Worm (Caenorhabditis elegans) whole organism, L2 larva: ENCODE data around the gene dnj-7.

Experiments
- lin-39 ChIP-seq: fragments of 150-350 bp; optimal IDR thresholded peaks from 2 replicates; lab custom pipeline; 2014; ENCODE audit warnings: missing biosample characterization, missing genetic modification reagents, missing genetic modification characterization
- unc-39 ChIP-seq: fragments of 150-350 bp; optimal IDR thresholded peaks from 2 replicates; lab custom pipeline; 2014; ENCODE audit warnings: missing biosample characterization, missing genetic modification characterization
- unc-62 ChIP-seq: fragments of 150-350 bp; optimal IDR thresholded peaks from 2 replicates; lab custom pipeline; 2014; ENCODE audit warnings: missing biosample characterization, missing genetic modification reagents, missing genetic modification characterization

DNA sequence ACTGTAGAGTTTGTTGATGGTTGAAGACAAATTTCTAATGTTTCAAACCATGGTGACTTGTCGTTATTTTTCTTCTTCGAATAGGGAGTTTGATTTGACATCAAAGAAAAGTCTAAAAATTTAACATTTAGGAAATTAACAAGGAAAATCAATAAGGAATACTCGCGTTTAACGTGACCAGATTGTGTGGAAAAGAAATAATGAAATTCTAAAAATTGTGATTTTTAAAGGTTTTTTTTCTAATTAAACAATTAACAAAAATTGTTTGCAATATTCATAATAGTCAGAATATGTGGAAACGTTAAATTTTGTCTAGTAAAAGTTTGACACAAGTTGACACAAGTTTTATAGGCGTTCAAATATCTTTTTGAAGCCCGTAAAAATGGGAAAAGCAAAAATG, 6.8 kb upstream of the dnj-7 start, which contains the start of gene C55B6.4:
- TF ChIP-seq unc-62 (GFP tag; lab: Kevin White, UChicago), result no peak
- no peak for TF ChIP-seq lin-39 (tag; lab: Kevin White, UChicago)
- TF ChIP-seq unc-39 (tag; lab: Kevin White, UChicago), result no peak
